Worm (Caenorhabditis elegans) whole organism, L3 larva: ENCODE results near the gene gst-12.

Source experiments
- mdl-1 ChIP-seq: fragments of 150-350 bp; optimal IDR thresholded peaks from 2 replicates; lab custom pipeline; 2014; ENCODE audit warnings: missing biosample characterization, missing genetic modification characterization
- nhr-76 ChIP-seq: fragments of 150-350 bp; sonication (generic microtip); optimal IDR thresholded peaks from 5 replicates; lab custom pipeline; 2014; ENCODE audit warnings: missing biosample characterization, missing genetic modification characterization
- sea-2 ChIP-seq: fragments of 150-350 bp; sonication (generic microtip); optimal IDR thresholded peaks from 4 replicates; lab custom pipeline; 2014; ENCODE audit warnings: missing biosample characterization, missing genetic modification reagents, missing genetic modification characterization
- skn-1 ChIP-seq: fragments of 150-350 bp; optimal IDR thresholded peaks from 2 replicates; lab custom pipeline; 2014; ENCODE audit warnings: missing biosample characterization, missing genetic modification characterization
- snpc-4 ChIP-seq: fragments of 150-350 bp; optimal IDR thresholded peaks from 2 replicates; lab custom pipeline; 2014; ENCODE audit warnings: missing biosample characterization, missing genetic modification characterization

DNA sequence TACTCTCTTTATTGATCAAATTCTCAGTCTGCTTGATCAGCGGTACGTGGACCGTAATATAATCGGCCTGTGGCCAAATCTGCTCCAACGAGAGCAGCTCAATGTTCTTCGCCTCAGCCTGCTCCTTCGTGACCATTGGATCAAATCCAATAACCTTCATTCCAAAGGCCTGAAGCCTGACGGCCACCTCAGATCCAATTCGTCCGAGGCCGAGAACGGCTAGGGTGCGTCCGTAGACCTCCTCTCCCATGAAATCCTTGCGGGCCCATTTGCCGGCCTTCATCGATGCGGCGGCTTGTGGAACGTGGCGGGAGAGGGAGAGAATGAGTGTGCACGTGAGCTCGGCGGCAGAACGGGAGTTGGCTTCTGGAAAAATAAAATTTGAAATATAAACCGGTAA, 19.6 kb upstream of the gst-12 start:
- TF ChIP-seq nhr-76 (no peak), mdl-1 (tag; lab: Kevin White, UChicago) (no peak), sea-2 (GFP tag; lab: Kevin White, UChicago) (no peak), snpc-4 (tag; lab: Kevin White, UChicago) (no peak), skn-1 (tag; lab: Kevin White, UChicago) (no peak)
